Fruit fly (Drosophila melanogaster) whole organism: ENCODE measurements around the gene BobA.

Experiments
- CG8478 ChIP-seq: fragments of >200 bp; optimal IDR thresholded peaks from 2 replicates; lab custom pipeline; 2018; ENCODE audit warnings: inconsistent platforms
- Dll ChIP-seq: fragments of >200 bp; optimal IDR thresholded peaks from 2 replicates; lab custom pipeline; 2017
- EcR ChIP-seq, 2 experiments: fragments of >200 bp; optimal IDR thresholded peaks; 2 replicates each; lab custom pipeline; 2017; ENCODE audit warnings: missing biosample characterization in 2 of 2, missing genetic modification characterization in 2 of 2, missing genetic modification reagents in 2 of 2
- pan ChIP-seq: fragments of >200 bp; optimal IDR thresholded peaks from 2 replicates; lab custom pipeline; 2017
- psq ChIP-seq: fragments of >200 bp; optimal IDR thresholded peaks from 2 replicates; lab custom pipeline; 2017
- usp ChIP-seq: fragments of >200 bp; optimal IDR thresholded peaks from 2 replicates; lab custom pipeline; 2017; ENCODE audit warnings: missing biosample characterization, missing genetic modification characterization, mixed read lengths

BobA gene

DNA sequence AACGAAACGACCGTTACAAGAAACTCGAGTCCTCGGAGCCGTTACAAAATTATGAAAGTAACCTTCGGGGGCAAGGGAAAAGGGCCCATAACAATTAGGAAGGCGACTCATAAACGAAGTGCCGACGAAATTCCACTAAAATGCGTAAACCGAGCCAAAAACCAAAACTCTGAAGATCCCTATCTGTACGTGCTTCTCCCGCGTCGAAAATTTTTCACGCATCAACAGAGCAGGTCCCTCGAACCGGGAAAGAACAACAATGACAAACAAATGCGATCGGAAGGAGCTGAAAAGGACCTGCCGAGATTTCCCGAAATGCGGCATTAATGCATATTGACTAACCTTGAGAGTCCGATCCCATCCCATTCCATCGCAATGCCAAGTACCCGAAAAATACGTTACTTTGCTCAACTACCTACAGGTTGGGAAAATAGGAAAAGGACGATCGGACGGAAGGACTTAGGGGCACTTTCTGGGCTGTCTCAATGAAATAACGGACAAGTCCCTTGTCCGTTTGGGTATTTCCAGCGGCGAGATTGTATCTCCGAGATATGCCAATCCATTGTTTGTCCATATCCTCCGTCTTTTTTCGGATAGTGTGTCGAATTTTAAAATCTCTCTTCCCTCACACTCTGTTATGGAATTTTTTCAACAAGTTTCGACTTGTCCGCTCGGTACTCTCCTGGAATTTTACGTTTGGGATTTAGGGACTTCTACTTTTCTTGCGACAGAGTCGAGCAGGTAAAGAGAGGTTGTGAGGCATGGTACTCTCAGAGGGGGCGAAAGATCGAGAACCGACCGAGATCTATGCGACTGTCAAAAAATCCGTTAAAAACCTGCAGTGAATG lies 22.0 kb upstream of the BobA start:
- no peak for TF ChIP-seq Dll (lab: Kevin White, UChicago)
- TF ChIP-seq usp (GFP tag; lab: Kevin White, UChicago) = no peak
- TF ChIP-seq EcR (GFP tag; optimal IDR thresholded peaks at IDR 0.05; lab: Kevin White, UChicago) = no peak

DNA sequence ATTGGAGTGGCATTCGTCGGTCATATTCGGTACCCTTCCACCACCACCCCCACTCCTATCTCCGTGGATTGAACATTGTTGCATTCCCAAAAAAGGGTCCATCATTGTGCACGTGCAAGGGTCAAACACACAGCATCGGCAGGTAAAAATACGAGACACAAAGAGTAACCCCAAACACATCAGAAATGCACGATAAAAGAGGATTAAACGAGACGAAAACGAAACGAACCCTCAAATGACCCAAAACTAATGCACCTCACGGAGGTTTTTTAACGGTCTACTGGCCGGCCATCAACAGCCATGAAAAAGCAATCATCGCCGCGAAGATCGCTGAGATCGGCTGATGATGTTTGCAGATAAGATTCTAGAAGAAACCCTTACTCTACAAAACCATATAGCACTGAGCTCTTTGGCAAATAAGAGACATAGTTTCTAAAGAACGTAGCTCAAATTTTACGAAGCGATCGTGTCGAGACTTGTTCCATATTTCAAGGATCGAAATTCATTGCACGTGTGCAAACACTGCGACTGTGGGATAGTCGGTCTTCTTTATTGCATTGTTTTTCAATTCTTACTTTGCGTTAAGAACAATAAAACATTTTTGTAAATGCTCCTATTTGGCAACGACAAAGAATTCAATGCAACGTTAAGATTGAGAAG lies 20.4 kb upstream of the BobA start:
- no peak for TF ChIP-seq pan (lab: Kevin White, UChicago)
- no peak for TF ChIP-seq CG8478 (lab: Kevin White, UChicago)
- TF ChIP-seq psq (lab: Kevin White, UChicago) = no peak

DNA sequence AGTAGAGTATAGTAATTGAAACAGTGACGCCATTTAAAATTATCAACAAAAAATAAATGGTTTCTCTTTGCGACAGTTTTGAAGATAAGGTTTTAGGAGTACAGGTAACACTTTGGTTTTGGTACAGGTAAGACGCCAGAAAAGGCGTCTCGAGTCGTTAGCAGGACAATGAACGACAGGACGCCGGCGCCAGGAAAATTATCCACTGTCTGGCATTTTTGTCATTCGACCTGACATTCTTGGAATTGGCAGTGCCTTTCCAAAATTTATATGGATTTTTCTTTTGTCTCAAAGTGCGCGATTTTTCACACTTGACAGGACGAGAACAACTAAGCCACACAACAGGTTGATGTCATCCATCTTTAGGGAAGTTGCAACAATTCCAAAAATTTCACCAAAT lies 18.9 kb upstream of the BobA start:
- TF ChIP-seq CG8478 (lab: Kevin White, UChicago) = no peak
- TF ChIP-seq Dll (lab: Kevin White, UChicago) = no peak
- no peak for TF ChIP-seq usp (GFP tag; lab: Kevin White, UChicago)
- TF ChIP-seq psq (lab: Kevin White, UChicago) = no peak
- TF ChIP-seq pan (lab: Kevin White, UChicago) = no peak

- no peak for TF ChIP-seq psq (lab: Kevin White, UChicago)
- no peak for TF ChIP-seq usp (GFP tag; lab: Kevin White, UChicago)
- TF ChIP-seq EcR (GFP tag; optimal IDR thresholded peaks at IDR 0.05; lab: Kevin White, UChicago) = no peak
- no peak for TF ChIP-seq CG8478 (lab: Kevin White, UChicago)
- no peak for TF ChIP-seq Dll (lab: Kevin White, UChicago)
- no peak for TF ChIP-seq pan (lab: Kevin White, UChicago)
Observed at dm6 chr3L:14962729-14963128, 16.8 kb upstream of the BobA start.

dm6 chr3L:14961027-14961426 lies 15.1 kb upstream of the BobA start:
- TF ChIP-seq psq (lab: Kevin White, UChicago) (no peak), usp (GFP tag; lab: Kevin White, UChicago) (no peak), CG8478 (lab: Kevin White, UChicago) (no peak), EcR (GFP tag; optimal IDR thresholded peaks at IDR 0.05; lab: Kevin White, UChicago) (no peak), pan (lab: Kevin White, UChicago) (no peak), Dll (lab: Kevin White, UChicago) (no peak)

DNA sequence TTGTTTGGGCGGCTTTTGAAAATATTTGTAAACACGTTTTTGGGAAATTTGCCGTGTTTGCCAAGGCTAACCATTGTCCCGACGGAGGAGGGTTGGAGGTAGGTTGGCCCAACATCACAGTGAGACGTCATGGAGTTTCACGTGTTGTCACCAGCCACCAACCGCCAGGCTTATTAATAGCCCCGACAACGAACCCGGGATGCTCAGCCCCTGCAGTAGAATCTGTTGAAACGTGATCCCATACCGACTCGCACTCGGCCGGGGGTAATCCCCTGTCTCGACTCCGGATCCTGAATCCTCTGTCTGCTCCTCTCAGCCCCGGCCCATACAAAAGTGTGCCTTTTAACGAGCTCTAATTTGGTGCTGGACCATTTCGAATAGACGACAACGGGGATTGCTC lies 14.6 kb upstream of the BobA start:
- no peak for TF ChIP-seq EcR (GFP tag; optimal IDR thresholded peaks at IDR 0.05; lab: Kevin White, UChicago)
- no peak for TF ChIP-seq Dll (lab: Kevin White, UChicago)
- no peak for TF ChIP-seq CG8478 (lab: Kevin White, UChicago)
- no peak for TF ChIP-seq usp (GFP tag; lab: Kevin White, UChicago)
- no peak for TF ChIP-seq pan (lab: Kevin White, UChicago)
- TF ChIP-seq psq (lab: Kevin White, UChicago) = no peak

DNA sequence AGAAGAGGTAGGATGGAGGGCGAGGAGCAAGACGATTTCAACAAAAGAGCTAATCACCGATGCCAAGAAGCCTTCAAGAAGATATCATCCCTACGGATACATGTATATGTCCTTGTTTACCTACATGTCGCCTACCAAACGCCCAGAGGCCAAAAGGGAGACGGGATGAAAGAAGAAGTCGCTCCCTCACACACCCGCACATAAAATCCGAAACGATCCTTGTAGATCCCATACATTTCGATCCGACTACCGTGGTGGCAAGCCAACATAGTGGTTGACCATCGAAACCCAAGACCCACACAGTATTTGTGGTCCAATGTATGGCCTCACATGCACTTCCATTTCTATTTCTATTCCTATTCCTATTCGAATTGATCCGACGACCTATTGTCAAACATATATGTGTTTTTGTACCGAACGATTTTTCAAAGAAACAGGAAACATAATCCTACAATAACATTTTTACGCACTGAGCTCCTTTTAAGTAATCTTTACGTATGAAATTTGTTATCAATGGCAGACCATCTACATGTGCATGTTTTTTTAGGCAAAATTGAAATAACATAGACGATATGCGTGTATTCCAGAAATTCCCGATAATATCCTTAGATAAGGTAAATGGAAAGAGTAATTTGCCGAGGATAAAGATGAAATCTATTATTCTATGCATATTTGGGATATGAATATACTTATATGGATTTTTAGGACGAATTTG lies 12.8 kb upstream of the BobA start:
- TF ChIP-seq EcR (GFP tag; optimal IDR thresholded peaks at IDR 0.05; lab: Kevin White, UChicago) (no peak), pan (lab: Kevin White, UChicago) (no peak), usp (GFP tag; lab: Kevin White, UChicago) (no peak), Dll (lab: Kevin White, UChicago) (no peak), CG8478 (lab: Kevin White, UChicago) (no peak), psq (lab: Kevin White, UChicago) (no peak)

- TF ChIP-seq EcR (GFP tag; optimal IDR thresholded peaks at IDR 0.05; lab: Kevin White, UChicago) = no peak
- TF ChIP-seq pan (lab: Kevin White, UChicago) = no peak
- TF ChIP-seq psq (lab: Kevin White, UChicago) = no peak
- no peak for TF ChIP-seq Dll (lab: Kevin White, UChicago)
- no peak for TF ChIP-seq usp (GFP tag; lab: Kevin White, UChicago)
- no peak for TF ChIP-seq CG8478 (lab: Kevin White, UChicago)
Observed at dm6 chr3L:14957033-14957328, 11.1 kb upstream of the BobA start.

- TF ChIP-seq CG8478 (lab: Kevin White, UChicago) = no peak
- no peak for TF ChIP-seq EcR (GFP tag; optimal IDR thresholded peaks at IDR 0.05; lab: Kevin White, UChicago)
- no peak for TF ChIP-seq usp (GFP tag; lab: Kevin White, UChicago)
- TF ChIP-seq pan (lab: Kevin White, UChicago) = no peak
- no peak for TF ChIP-seq Dll (lab: Kevin White, UChicago)
- TF ChIP-seq psq (lab: Kevin White, UChicago) = no peak
Observed at dm6 chr3L:14956288-14957032, 10.5 kb upstream of the BobA start.

DNA sequence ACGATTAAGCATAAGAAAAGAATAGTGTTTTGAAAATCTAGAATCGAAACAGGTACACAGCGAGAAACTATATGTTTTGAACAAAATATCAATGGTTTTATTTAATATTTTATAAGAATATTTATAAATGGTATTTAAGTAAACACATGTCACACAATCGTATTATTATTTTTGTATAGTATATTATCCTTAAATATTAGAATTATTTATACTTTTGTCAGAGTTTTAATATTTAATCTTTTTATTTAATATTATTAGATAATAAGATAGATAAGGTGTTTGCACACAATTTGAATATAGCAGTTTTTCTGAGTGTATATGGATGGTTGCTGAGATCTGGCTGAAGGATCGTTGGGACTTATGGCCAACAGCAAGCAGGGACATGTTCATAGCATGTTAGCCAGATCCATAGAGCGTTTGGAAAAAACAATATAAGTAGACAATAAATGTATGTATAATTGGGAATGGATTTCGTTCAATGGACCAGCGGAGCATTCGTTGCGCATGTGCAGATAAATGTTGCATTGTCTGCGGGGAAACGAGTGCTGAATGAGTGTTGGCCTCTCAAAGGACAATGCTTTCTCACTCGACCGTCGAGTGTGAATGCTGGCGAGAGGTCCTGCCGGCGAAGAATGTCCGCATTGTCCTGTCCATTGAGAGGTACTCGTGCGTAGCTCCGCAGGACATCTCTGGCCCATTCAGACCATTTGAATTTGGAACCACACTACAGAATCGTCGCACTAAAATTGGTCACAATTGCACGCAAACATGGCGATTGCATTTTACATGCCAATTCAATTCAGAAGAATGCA lies 7.1 kb upstream of the BobA start:
- TF ChIP-seq Dll (lab: Kevin White, UChicago) = no peak
- no peak for TF ChIP-seq usp (GFP tag; lab: Kevin White, UChicago)
- no peak for TF ChIP-seq EcR (GFP tag; optimal IDR thresholded peaks at IDR 0.05; lab: Kevin White, UChicago)
- TF ChIP-seq CG8478 (lab: Kevin White, UChicago) = no peak
- TF ChIP-seq pan (lab: Kevin White, UChicago) = no peak
